Worm (Caenorhabditis elegans) whole organism, late embryonic: ENCODE data around the gene H10D18.1.

ENCODE experiments used
- ceh-22 ChIP-seq: sonication (generic microtip); optimal IDR thresholded peaks from 2 replicates; lab custom pipeline; 2017; ENCODE audit warnings: missing biosample characterization, missing genetic modification characterization
- ceh-34 ChIP-seq: sonication (generic microtip); optimal IDR thresholded peaks from 2 replicates; lab custom pipeline; 2016; ENCODE audit warnings: mild to moderate bottlenecking, missing genetic modification characterization, missing compliant biosample characterization
- ceh-48 ChIP-seq: sonication (generic microtip); optimal IDR thresholded peaks from 2 replicates; lab custom pipeline; 2016; ENCODE audit warnings: missing genetic modification characterization, inconsistent platforms, missing compliant biosample characterization
- dmd-4 ChIP-seq: sonication (generic microtip); optimal IDR thresholded peaks from 2 replicates; lab custom pipeline; 2016; ENCODE audit warnings: borderline replicate concordance, missing genetic modification characterization, missing compliant biosample characterization
- dve-1 ChIP-seq: sonication (generic microtip); optimal IDR thresholded peaks from 2 replicates; lab custom pipeline; 2017; ENCODE audit warnings: antibody characterized with exemption, mild to moderate bottlenecking, missing genetic modification characterization, missing compliant biosample characterization
- elt-2 ChIP-seq: sonication (generic microtip); optimal IDR thresholded peaks from 2 replicates; lab custom pipeline; 2016; ENCODE audit warnings: missing genetic modification reagents, missing genetic modification characterization, missing compliant biosample characterization
- eyg-1 ChIP-seq: sonication (generic microtip); optimal IDR thresholded peaks from 2 replicates; lab custom pipeline; 2016; ENCODE audit warnings: missing genotype, missing genetic modification characterization, missing compliant biosample characterization
- fkh-10 ChIP-seq: fragments of 150-350 bp; optimal IDR thresholded peaks from 2 replicates; lab custom pipeline; 2014; ENCODE audit warnings: missing biosample characterization, missing genetic modification reagents, missing genetic modification characterization
- nhr-11 ChIP-seq: fragments of 150-350 bp; optimal IDR thresholded peaks from 2 replicates; lab custom pipeline; 2014; ENCODE audit warnings: missing biosample characterization, missing genetic modification characterization
- pqm-1 ChIP-seq: sonication (generic microtip); optimal IDR thresholded peaks from 2 replicates; lab custom pipeline; 2016; ENCODE audit warnings: missing genetic modification characterization, missing compliant biosample characterization
- ref-2 ChIP-seq: sonication (generic microtip); optimal IDR thresholded peaks from 2 replicates; lab custom pipeline; 2016; ENCODE audit warnings: missing genetic modification characterization, missing compliant biosample characterization
- unc-3 ChIP-seq, 2 experiments: fragments of 200-800 bp in 1 of 2; sonication (Bioruptor generic) in 1 of 2; sonication (generic microtip) in 1 of 2; conservative IDR thresholded peaks in 1 of 2; optimal IDR thresholded peaks in 1 of 2; 2 replicates each; pipeline versions ENCODE4 v1.3.6 to Lab custom; 2016 to 2022; ENCODE audit warnings: missing compliant biosample characterization in 2 of 2, missing genetic modification characterization in 2 of 2, missing genetic modification reagents in 1 of 2
- unc-55 ChIP-seq: sonication (generic microtip); optimal IDR thresholded peaks from 2 replicates; lab custom pipeline; 2017; ENCODE audit warnings: missing biosample characterization, missing genetic modification reagents, missing genetic modification characterization
- unc-86 ChIP-seq: sonication (generic microtip); optimal IDR thresholded peaks from 2 replicates; lab custom pipeline; 2016; ENCODE audit warnings: missing genetic modification characterization, missing compliant biosample characterization

ce11 chrV:3860123-3860522, 45.1 kb downstream of the H10D18.1 start, which contains the start of gene nhr-189:
- TF ChIP-seq nhr-11 (tag; lab: Kevin White, UChicago) (no peak), fkh-10 (no peak), eyg-1 (tag; lab: Kevin White, UChicago) (no peak), unc-55 (no peak), unc-3 (GFP tag; conservative IDR thresholded peaks at IDR 0.05; lab: Robert Waterston, UW) (no peak), unc-3 (tag; optimal IDR thresholded peaks at IDR 0.05; lab: Kevin White, UChicago) (no peak), elt-2 (tag; lab: Kevin White, UChicago) (no peak), dmd-4 (tag; lab: Kevin White, UChicago) (no peak), unc-86 (tag; lab: Kevin White, UChicago) (no peak), dve-1 (tag; lab: Kevin White, UChicago) (no peak), ceh-48 (tag; lab: Kevin White, UChicago) (no peak), ceh-34 (no peak), pqm-1 (tag; lab: Kevin White, UChicago) (no peak), ceh-22 (tag; lab: Kevin White, UChicago) (no peak), ref-2 (tag; lab: Kevin White, UChicago) (no peak)
